Fruit fly (Drosophila melanogaster): ENCODE data around the gene CG4291.

Gene CG4291

dm6 chr2L:821986-822711, 30.4 kb downstream of the CG4291 start:
- no peak for TF ChIP-seq noc (tag; optimal IDR thresholded peaks at IDR 0.05)

- peak; percentile 17 for TF ChIP-seq noc (tag; optimal IDR thresholded peaks at IDR 0.05)
Observed at dm6 chr2L:821242-821985, 31.1 kb downstream of the CG4291 start, which contains the start of gene CG3662. Gene CG3662, plus strand, starts transcription at chr2L:821289.

dm6 chr2L:819315-820032, 33.1 kb downstream of the CG4291 start, which contains the start of the genes PGAP2 and Clp:
Gene PGAP2, minus strand, starts transcription at chr2L:819508.
Gene Clp, plus strand, starts transcription at chr2L:819964.
- TF ChIP-seq noc (tag; optimal IDR thresholded peaks at IDR 0.05), result peak; percentile 66

- TF ChIP-seq noc (tag; optimal IDR thresholded peaks at IDR 0.05), result no peak
Observed at dm6 chr2L:817850-818249, 34.7 kb downstream of the CG4291 start, which contains the start of gene CG15880. Gene CG15880, minus strand, starts transcription at chr2L:817950.

- TF ChIP-seq noc (tag; optimal IDR thresholded peaks at IDR 0.05), result no peak
Observed at dm6 chr2L:815785-816389, 36.6 kb downstream of the CG4291 start, which contains the start of the genes Saf6 and Pex12. Gene Saf6, minus strand, starts transcription at chr2L:815950. Gene Pex12, plus strand, starts transcription at chr2L:815993.

- no peak for TF ChIP-seq noc (tag; optimal IDR thresholded peaks at IDR 0.05)
Observed at dm6 chr2L:811405-811804, 41.1 kb downstream of the CG4291 start, which contains the start of gene Dbp21E2. Gene Dbp21E2, plus strand, starts transcription at chr2L:811584.

dm6 chr2L:810277-810676, 42.3 kb downstream of the CG4291 start, which contains the start of gene Nnf1b:
Gene Nnf1b, plus strand, starts transcription at chr2L:810577.
- TF ChIP-seq noc (tag; optimal IDR thresholded peaks at IDR 0.05), result no peak
